Worm (Caenorhabditis elegans) whole organism, L4 larva: ENCODE results near the gene C29F3.7.

Source experiments
- F37D6.2 ChIP-seq: sonication (generic microtip); optimal IDR thresholded peaks from 2 replicates; lab custom pipeline; 2016; ENCODE audit warnings: mild to moderate bottlenecking, missing genetic modification characterization, missing compliant biosample characterization
- F44E2.7 ChIP-seq: fragments of 200-800 bp; sonication (Bioruptor generic); IDR thresholded peaks from 2 replicates; pipeline ENCODE4 v2.1.2; 2022; ENCODE audit warnings: missing genetic modification characterization, missing compliant biosample characterization
- F49E8.2 ChIP-seq: sonication (generic microtip); optimal IDR thresholded peaks from 2 replicates; lab custom pipeline; 2016; ENCODE audit warnings: missing compliant biosample characterization, mild to moderate bottlenecking, missing genetic modification characterization, borderline replicate concordance
- Y48G9A.11 ChIP-seq: fragments of 200-800 bp; sonication (Bioruptor generic); IDR thresholded peaks from 2 replicates; pipeline ENCODE4 v1.3.6; 2022; ENCODE audit warnings: missing genetic modification reagents, missing genetic modification characterization, missing compliant biosample characterization
- Y5F2A.4 ChIP-seq: fragments of 200-800 bp; sonication (Bioruptor generic); optimal IDR thresholded peaks from 2 replicates; lab custom pipeline; 2018; ENCODE audit warnings: mild to moderate bottlenecking, missing genetic modification characterization, missing compliant biosample characterization
- Y75B8A.6 ChIP-seq: fragments of 200-800 bp; sonication (Bioruptor generic); IDR thresholded peaks from 2 replicates; pipeline ENCODE4 v1.3.6; 2022; ENCODE audit warnings: missing genetic modification reagents, missing genetic modification characterization, missing compliant biosample characterization
- ZK337.2 ChIP-seq: fragments of 200-800 bp; sonication (Bioruptor generic); IDR thresholded peaks from 2 replicates; pipeline ENCODE4 v1.3.6; 2022; ENCODE audit warnings: missing genetic modification reagents, missing genetic modification characterization, missing compliant biosample characterization
- ZK546.5 ChIP-seq, 2 experiments: sonication (generic microtip); optimal IDR thresholded peaks; 2 replicates each; lab custom pipeline; 2017; ENCODE audit warnings: missing biosample characterization in 2 of 2, missing genetic modification characterization in 2 of 2
- aha-1 ChIP-seq: fragments of 150-350 bp; peaks from one replicate; lab custom pipeline; 2014; ENCODE audit warnings: missing biosample characterization, missing genetic modification characterization
- aly-2 ChIP-seq: sonication (generic microtip); optimal IDR thresholded peaks from 2 replicates; lab custom pipeline; 2018; ENCODE audit warnings: missing biosample characterization, missing genetic modification characterization
- ama-1 ChIP-seq: fragments of 150-350 bp; optimal IDR thresholded peaks from 2 replicates; lab custom pipeline; 2014; ENCODE audit warnings: inconsistent platforms, mixed read lengths
- arid-1 ChIP-seq: fragments of 200-800 bp; sonication (Bioruptor generic); conservative IDR thresholded peaks from 2 replicates; pipeline ENCODE4 v1.3.6; 2022; ENCODE audit warnings: missing genetic modification reagents, missing genetic modification characterization, missing compliant biosample characterization
- ceh-20 ChIP-seq: fragments of 200-800 bp; sonication (Bioruptor generic); IDR thresholded peaks from 2 replicates; pipeline ENCODE4 v1.3.6; 2022; ENCODE audit warnings: missing genetic modification reagents, missing genetic modification characterization, missing compliant biosample characterization
- ceh-82 ChIP-seq: sonication (generic microtip); optimal IDR thresholded peaks from 2 replicates; lab custom pipeline; 2017; ENCODE audit warnings: missing biosample characterization, missing genetic modification characterization
- ces-1 ChIP-seq: fragments of 150-350 bp; sonication (generic microtip); optimal IDR thresholded peaks from 4 replicates; lab custom pipeline; 2014; ENCODE audit warnings: missing biosample characterization, missing genetic modification reagents, missing genetic modification characterization
- cey-2 ChIP-seq: sonication (generic microtip); optimal IDR thresholded peaks from 3 replicates; lab custom pipeline; 2017; ENCODE audit warnings: missing genetic modification characterization, mild to moderate bottlenecking, missing compliant biosample characterization, antibody characterized with exemption, borderline replicate concordance; ENCODE audit not compliant: insufficient read depth
- daf-8 ChIP-seq: fragments of 200-800 bp; sonication (Bioruptor generic); IDR thresholded peaks from 2 replicates; pipeline ENCODE4 v1.3.6; 2022; ENCODE audit warnings: missing genetic modification characterization, missing compliant biosample characterization
- dmd-6 ChIP-seq: fragments of 200-800 bp; sonication (Bioruptor generic); IDR thresholded peaks from 2 replicates; pipeline ENCODE4 v1.3.6; 2022; ENCODE audit warnings: missing genetic modification reagents, missing genetic modification characterization, missing compliant biosample characterization
- dpl-1 ChIP-seq: fragments of 150-350 bp; optimal IDR thresholded peaks from 2 replicates; lab custom pipeline; 2014; ENCODE audit warnings: missing biosample characterization, missing genetic modification reagents, missing genetic modification characterization
- duxl-1 ChIP-seq: sonication (generic microtip); optimal IDR thresholded peaks from 2 replicates; lab custom pipeline; 2016; ENCODE audit warnings: mild to moderate bottlenecking, missing genetic modification characterization, moderate library complexity, missing compliant biosample characterization; ENCODE audit not compliant: poor library complexity
- fos-1 ChIP-seq: fragments of 150-350 bp; optimal IDR thresholded peaks from 2 replicates; lab custom pipeline; 2014; ENCODE audit warnings: missing biosample characterization, missing genetic modification characterization
- hif-1 ChIP-seq, 2 experiments: sonication (generic microtip); optimal IDR thresholded peaks; 2 replicates each; lab custom pipeline; 2016 to 2017; ENCODE audit warnings: missing compliant biosample characterization in 2 of 2, missing genetic modification characterization in 2 of 2, missing genetic modification reagents in 2 of 2, missing genotype in 2 of 2, mild to moderate bottlenecking in 1 of 2
- hlh-30 ChIP-seq: sonication (generic microtip); optimal IDR thresholded peaks from 2 replicates; lab custom pipeline; 2017; ENCODE audit warnings: antibody characterized with exemption, mild to moderate bottlenecking, missing genetic modification characterization, missing compliant biosample characterization; ENCODE audit not compliant: insufficient read depth
- hmg-1.1 ChIP-seq: fragments of 200-800 bp; sonication (Bioruptor generic); IDR thresholded peaks from 2 replicates; pipeline ENCODE4 v1.3.6; 2022; ENCODE audit warnings: missing genetic modification reagents, missing genetic modification characterization, missing compliant biosample characterization
- lin-13 ChIP-seq: fragments of 150-350 bp; optimal IDR thresholded peaks from 2 replicates; lab custom pipeline; 2014; ENCODE audit warnings: missing biosample characterization, missing genetic modification reagents, missing genetic modification characterization
- lin-29 ChIP-seq: fragments of 200-800 bp; sonication (Bioruptor generic); IDR thresholded peaks from 2 replicates; pipeline ENCODE4 v1.3.6; 2022; ENCODE audit warnings: missing genetic modification reagents, missing genetic modification characterization, missing compliant biosample characterization
- lin-38 ChIP-seq: fragments of 200-800 bp; sonication (Bioruptor generic); IDR thresholded peaks from 2 replicates; pipeline ENCODE4 v1.3.6; 2022; ENCODE audit warnings: missing genetic modification reagents, missing genetic modification characterization, missing compliant biosample characterization
- lin-39 ChIP-seq: fragments of 150-350 bp; optimal IDR thresholded peaks from 2 replicates; lab custom pipeline; 2014; ENCODE audit warnings: missing biosample characterization, missing genetic modification reagents, missing genetic modification characterization
- mes-2 ChIP-seq: sonication (generic microtip); optimal IDR thresholded peaks from 2 replicates; lab custom pipeline; 2016; ENCODE audit warnings: missing genotype, mild to moderate bottlenecking, missing genetic modification characterization, missing compliant biosample characterization; ENCODE audit not compliant: poor library complexity, severe bottlenecking
- mxl-2 ChIP-seq: fragments of 200-800 bp; sonication (Bioruptor generic); conservative IDR thresholded peaks from 2 replicates; pipeline ENCODE4 v1.3.6; 2022; ENCODE audit warnings: missing genetic modification reagents, missing genetic modification characterization, missing compliant biosample characterization
- nhr-11 ChIP-seq: fragments of 150-350 bp; optimal IDR thresholded peaks from 2 replicates; lab custom pipeline; 2014; ENCODE audit warnings: missing biosample characterization, missing genetic modification characterization
- nhr-28 ChIP-seq: fragments of 150-350 bp; optimal IDR thresholded peaks from 2 replicates; lab custom pipeline; 2014; ENCODE audit warnings: missing biosample characterization, missing genetic modification characterization
- nhr-6 ChIP-seq: fragments of 150-350 bp; optimal IDR thresholded peaks from 2 replicates; lab custom pipeline; 2014; ENCODE audit warnings: missing biosample characterization, missing genetic modification characterization
- nhr-76 ChIP-seq: fragments of 150-350 bp; optimal IDR thresholded peaks from 2 replicates; lab custom pipeline; 2014; ENCODE audit warnings: missing biosample characterization, missing genetic modification characterization
- nhr-77 ChIP-seq: fragments of 150-350 bp; optimal IDR thresholded peaks from 2 replicates; lab custom pipeline; 2014; ENCODE audit warnings: missing biosample characterization, missing genetic modification characterization
- php-3 ChIP-seq: fragments of 200-800 bp; sonication (Bioruptor generic); IDR thresholded peaks from 2 replicates; pipeline ENCODE4 v1.3.6; 2022; ENCODE audit warnings: missing genetic modification reagents, missing genetic modification characterization, missing compliant biosample characterization
- pqm-1 ChIP-seq: sonication (generic microtip); optimal IDR thresholded peaks from 2 replicates; lab custom pipeline; 2017; ENCODE audit warnings: missing biosample characterization, missing genetic modification characterization
- sdz-12 ChIP-seq: fragments of 200-800 bp; sonication (Bioruptor generic); optimal IDR thresholded peaks from 2 replicates; lab custom pipeline; 2018; ENCODE audit warnings: mild to moderate bottlenecking, missing genetic modification characterization, missing compliant biosample characterization
- set-16 ChIP-seq: fragments of 200-800 bp; sonication (Bioruptor generic); IDR thresholded peaks from 2 replicates; pipeline ENCODE4 v1.3.6; 2022; ENCODE audit warnings: missing genetic modification reagents, missing genetic modification characterization, missing compliant biosample characterization
- tra-1 ChIP-seq: fragments of 200-800 bp; sonication (Bioruptor generic); IDR thresholded peaks from 2 replicates; pipeline ENCODE4 v1.3.6; 2022; ENCODE audit warnings: missing genetic modification reagents, missing genetic modification characterization, missing compliant biosample characterization
- unc-130 ChIP-seq: sonication (generic microtip); optimal IDR thresholded peaks from 2 replicates; lab custom pipeline; 2016; ENCODE audit warnings: missing genetic modification reagents, missing genetic modification characterization, missing compliant biosample characterization
- zfp-2 ChIP-seq: sonication (generic microtip); optimal IDR thresholded peaks from 2 replicates; lab custom pipeline; 2016; ENCODE audit warnings: mild to moderate bottlenecking, missing genetic modification characterization, missing compliant biosample characterization
- zfp-3 ChIP-seq: fragments of 200-800 bp; sonication (Bioruptor generic); conservative IDR thresholded peaks from 2 replicates; pipeline ENCODE4 v1.3.6; 2022; ENCODE audit warnings: missing genetic modification reagents, missing genetic modification characterization, missing compliant biosample characterization

The C29F3.7 gene

DNA sequence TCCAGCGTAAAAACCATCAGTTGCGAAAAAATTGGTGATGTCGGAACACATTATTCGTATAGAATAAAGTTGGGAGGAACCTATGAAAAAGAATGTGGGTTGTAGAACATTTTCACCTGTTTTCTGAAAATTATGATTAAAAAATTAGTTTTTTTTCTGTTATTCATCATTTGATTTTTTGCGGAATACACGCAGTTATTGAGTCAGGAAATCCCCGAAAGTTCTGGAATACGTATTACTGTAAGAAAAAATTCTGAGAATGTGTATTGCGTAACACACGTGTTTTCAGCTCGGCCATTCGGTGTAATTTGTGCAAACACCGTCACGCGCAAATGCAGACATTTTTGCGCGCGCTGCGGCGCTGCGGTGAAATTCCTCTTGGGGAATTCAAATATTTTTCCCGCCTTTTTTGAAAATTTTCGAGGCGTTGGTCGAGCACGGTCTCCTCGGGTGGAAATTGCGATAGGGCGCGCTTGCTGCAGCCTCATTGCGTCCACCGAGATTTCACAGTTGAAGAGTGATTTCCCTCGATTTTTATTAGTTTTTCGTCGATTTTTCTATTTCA is 34.2 kb downstream of the C29F3.7 start, which contains the start of gene srh-170:
srh-170 (minus strand) TSS at position 51 of the 565 bp plus-strand sequence.
- TF ChIP-seq daf-8 (GFP tag; lab: Robert Waterston, UW) (no peak), set-16 (GFP tag; lab: Robert Waterston, UW) (no peak; the same call in 1 of the 2 replicates), php-3 (GFP tag; lab: Robert Waterston, UW) (0 out of 2 replicates have a peak, but pooled peaks have one; percentile 24), hmg-1.1 (no peak), nhr-6 (no peak), nhr-77 (tag; lab: Kevin White, UChicago) (no peak), ZK546.5 (tag; optimal IDR thresholded peaks at IDR 0.05; lab: Kevin White, UChicago) (no peak), arid-1 (GFP tag; lab: Robert Waterston, UW) (no peak)
- TF ChIP-seq, all 104 proteins: peak for 1

DNA sequence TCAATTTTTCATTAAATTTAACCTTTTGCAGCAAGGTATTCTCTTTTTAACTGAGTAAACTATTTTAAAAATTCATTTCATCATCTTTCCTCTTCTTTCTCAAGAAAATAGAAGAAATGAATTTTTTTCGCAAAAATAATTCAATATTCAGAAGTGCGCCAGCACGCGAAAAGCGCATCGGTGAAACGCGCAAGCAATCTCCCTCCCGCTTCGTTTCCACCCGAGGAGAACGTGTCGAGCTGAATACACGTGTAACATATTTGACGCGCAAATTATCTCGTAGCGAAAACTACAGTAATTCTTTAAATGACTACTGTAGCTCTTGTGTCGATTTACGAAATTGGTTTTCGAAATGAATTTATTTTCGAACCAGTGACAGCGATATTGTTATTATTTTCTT is 37.4 kb downstream of the C29F3.7 start:
- TF ChIP-seq lin-38: peak; percentile 53
- TF ChIP-seq ama-1 (lab: Kevin White, UChicago): no peak

- TF ChIP-seq mxl-2 (GFP tag; lab: Robert Waterston, UW) (no peak), hmg-1.1 (no peak), Y48G9A.11 (GFP tag; lab: Robert Waterston, UW) (no peak), ZK337.2 (GFP tag; lab: Robert Waterston, UW) (no peak), nhr-11 (tag; lab: Kevin White, UChicago) (no peak), lin-38 (peak; percentile 54), dpl-1 (GFP tag; lab: Kevin White, UChicago) (peak; percentile 66), arid-1 (GFP tag; lab: Robert Waterston, UW) (no peak), Y75B8A.6 (GFP tag; lab: Robert Waterston, UW) (no peak), lin-13 (GFP tag; lab: Kevin White, UChicago) (no peak), sdz-12 (GFP tag; lab: Kevin White, UChicago) (no peak), hif-1 (tag; optimal IDR thresholded peaks at IDR 0.05; lab: Kevin White, UChicago) (no peak), ceh-82 (no peak), aha-1 (tag; lab: Kevin White, UChicago) (no peak), Y5F2A.4 (GFP tag; lab: Kevin White, UChicago) (no peak), cey-2 (tag; lab: Kevin White, UChicago) (no peak), fos-1 (tag; lab: Kevin White, UChicago) (no peak), nhr-6 (peak; percentile 71), nhr-76 (tag; lab: Kevin White, UChicago) (no peak)
Observed at ce11 chrV:15394906-15395305, 40.2 kb downstream of the C29F3.7 start, which contains the start of gene T06E6.1. TSS of gene T06E6.1 (minus strand) at chrV:15394961.

ce11 chrV:15395347-15395746 is 40.6 kb downstream of the C29F3.7 start, which contains the start of gene cyb-3:
TSS of gene cyb-3 (plus strand) at chrV:15395696.
- no peak for TF ChIP-seq zfp-2 (tag; lab: Kevin White, UChicago)
- TF ChIP-seq unc-130: peak; percentile 30
- TF ChIP-seq lin-38: peak; percentile 90
- no peak for TF ChIP-seq F44E2.7
- TF ChIP-seq Y48G9A.11 (GFP tag; lab: Robert Waterston, UW): 0 out of 2 replicates have a peak, but pooled peaks have one; percentile 32

- TF ChIP-seq hlh-30 (tag; lab: Kevin White, UChicago): no peak
- no peak for TF ChIP-seq dmd-6 (GFP tag; lab: Robert Waterston, UW)
- no peak for TF ChIP-seq F37D6.2
- no peak for TF ChIP-seq nhr-28 (tag; lab: Kevin White, UChicago)
- no peak for TF ChIP-seq mes-2
- no peak for TF ChIP-seq F49E8.2 (tag; lab: Kevin White, UChicago)
- no peak for TF ChIP-seq lin-29 (GFP tag; lab: Robert Waterston, UW)
- no peak for TF ChIP-seq zfp-3
- TF ChIP-seq arid-1 (GFP tag; lab: Robert Waterston, UW): no peak
- no peak for TF ChIP-seq daf-8 (GFP tag; lab: Robert Waterston, UW)
- TF ChIP-seq tra-1: no peak
- TF ChIP-seq nhr-77 (tag; lab: Kevin White, UChicago): no peak
- TF ChIP-seq pqm-1 (tag; lab: Kevin White, UChicago): no peak
- TF ChIP-seq duxl-1 (tag; lab: Kevin White, UChicago): no peak
- no peak for TF ChIP-seq ces-1 (GFP tag; lab: Kevin White, UChicago)
- TF ChIP-seq ceh-20 (GFP tag; lab: Robert Waterston, UW): no peak
- no peak for TF ChIP-seq aly-2 (tag; lab: Kevin White, UChicago)
- TF ChIP-seq lin-39 (tag; lab: Kevin White, UChicago): no peak
Observed at ce11 chrV:15397139-15397538, 42.4 kb downstream of the C29F3.7 start.
